Worm (Caenorhabditis elegans) whole organism, L1 larva: ENCODE data around the gene T23E7.2.

ENCODE experiments used
- aha-1 ChIP-seq: fragments of 150-350 bp; optimal IDR thresholded peaks from 2 replicates; lab custom pipeline; 2014; ENCODE audit warnings: missing biosample characterization, missing genetic modification characterization
- aly-2 ChIP-seq: fragments of 150-350 bp; optimal IDR thresholded peaks from 2 replicates; lab custom pipeline; 2014; ENCODE audit warnings: missing biosample characterization, missing genetic modification characterization
- lin-13 ChIP-seq: fragments of 150-350 bp; optimal IDR thresholded peaks from 2 replicates; lab custom pipeline; 2014; ENCODE audit warnings: missing biosample characterization, missing genetic modification reagents, missing genetic modification characterization
- nhr-77 ChIP-seq: fragments of 150-350 bp; optimal IDR thresholded peaks from 2 replicates; lab custom pipeline; 2014; ENCODE audit warnings: missing biosample characterization, missing genetic modification characterization
- unc-86 ChIP-seq: sonication (generic microtip); optimal IDR thresholded peaks from 2 replicates; lab custom pipeline; 2016; ENCODE audit warnings: missing genetic modification characterization, missing compliant biosample characterization

ce11 chrX:17670379-17671077, at the start of gene T23E7.2:
- TF ChIP-seq lin-13 (GFP tag; lab: Kevin White, UChicago) (no peak), aly-2 (no peak), aha-1 (no peak), unc-86 (tag; lab: Kevin White, UChicago) (no peak), nhr-77 (tag; lab: Kevin White, UChicago) (no peak)
